6 fruit fly cellular contexts compared by ENCODE assay signal in genomic region chr3R:21520183-21520582, dm6.
TF ChIP-seq lines count a peak whose summit lies in the region.

No protein-coding gene starts in this region.

- peak; percentile 88 to 97 for TF ChIP-seq CTCF in S2 (optimal IDR thresholded peaks at IDR 0.05; lab: Kevin White, UChicago)
- peak; percentile 99 for TF ChIP-seq CTCF in whole organism, embryonic (GFP tag; optimal IDR thresholded peaks at IDR 0.05; lab: Kevin White, UChicago)

TF ChIP-seq in whole organism, adult, 20 proteins besides CTCF, POLR2A, EP300 and RAD21 (continues in another document):
- peak; percentile 92 for TF ChIP-seq CG5204 (GFP tag; optimal IDR thresholded peaks at IDR 0.05; lab: Kevin White, UChicago)
- peak; percentile 83 for TF ChIP-seq CG14711 (tag; optimal IDR thresholded peaks at IDR 0.05; lab: Kevin White, UChicago)
- TF ChIP-seq Crg-1 (GFP tag; optimal IDR thresholded peaks at IDR 0.05; lab: Kevin White, UChicago) = peak; percentile 96
- TF ChIP-seq CG11617 (GFP tag; optimal IDR thresholded peaks at IDR 0.05; lab: Kevin White, UChicago) = peak; percentile 87
- TF ChIP-seq cnc (optimal IDR thresholded peaks at IDR 0.05; lab: Kevin White, UChicago) = no peak
- peak; percentile 98 for TF ChIP-seq CG1620 (GFP tag; optimal IDR thresholded peaks at IDR 0.05; lab: Kevin White, UChicago)
- no peak for TF ChIP-seq kay (GFP tag; lab: Kevin White, UChicago; ENCODE audit: borderline replicate concordance)
- peak; percentile 87 for TF ChIP-seq Clk (GFP tag; optimal IDR thresholded peaks at IDR 0.05; lab: Kevin White, UChicago)
- peak; percentile 95 for TF ChIP-seq CG7101 (tag; optimal IDR thresholded peaks at IDR 0.05; lab: Kevin White, UChicago)
- peak; percentile 97 for TF ChIP-seq ovo (GFP tag; optimal IDR thresholded peaks at IDR 0.05; lab: Kevin White, UChicago)
- peak; percentile 86 for TF ChIP-seq CG12768 (GFP tag; optimal IDR thresholded peaks at IDR 0.05; lab: Kevin White, UChicago)
- peak; percentile 97 for TF ChIP-seq Hr96 (GFP tag; optimal IDR thresholded peaks at IDR 0.05; lab: Kevin White, UChicago)
- peak; percentile 89 for TF ChIP-seq Mnt (GFP tag; optimal IDR thresholded peaks at IDR 0.05; lab: Kevin White, UChicago)
- TF ChIP-seq toe (GFP tag; optimal IDR thresholded peaks at IDR 0.05; lab: Kevin White, UChicago) = peak; percentile 95
- peak; percentile 94 for TF ChIP-seq bab1 (GFP tag; optimal IDR thresholded peaks at IDR 0.05; lab: Kevin White, UChicago)
- TF ChIP-seq CG33017 (tag; optimal IDR thresholded peaks at IDR 0.05; lab: Kevin White, UChicago) = peak; percentile 75
- TF ChIP-seq pad (GFP tag; optimal IDR thresholded peaks at IDR 0.05; lab: Kevin White, UChicago) = peak; percentile 88
- peak; percentile 96 for TF ChIP-seq CG7045 (GFP tag; optimal IDR thresholded peaks at IDR 0.05; lab: Kevin White, UChicago)

TF ChIP-seq in whole organism, embryonic, 481 proteins besides CTCF, POLR2A, EP300 and RAD21 (continues in another document):
- TF ChIP-seq lola (GFP tag; optimal IDR thresholded peaks at IDR 0.05; lab: Kevin White, UChicago) = peak in 1 of 3 experiments; percentile 90
- TF ChIP-seq NfI (GFP tag; optimal IDR thresholded peaks at IDR 0.05; lab: Kevin White, UChicago) = peak; percentile 100
- peak; percentile 96 for TF ChIP-seq Antp (GFP tag; optimal IDR thresholded peaks at IDR 0.05; lab: Kevin White, UChicago)
- TF ChIP-seq CG14014 (GFP tag; IDR thresholded peaks at IDR 0.05; lab: Robert Waterston, UW) = peak; percentile 98
- TF ChIP-seq Sox102F (GFP tag; optimal IDR thresholded peaks at IDR 0.05; lab: Kevin White, UChicago) = peak; percentile 99
- TF ChIP-seq cas (GFP tag; IDR thresholded peaks at IDR 0.05; lab: Robert Waterston, UW) = peak; percentile 94
- peak; percentile 99 for TF ChIP-seq CG17328 (GFP tag; IDR thresholded peaks at IDR 0.05; lab: Robert Waterston, UW)
- peak; percentile 89 for TF ChIP-seq trem (tag; optimal IDR thresholded peaks at IDR 0.05; lab: Kevin White, UChicago)
- TF ChIP-seq Ada2b (GFP tag; IDR thresholded peaks at IDR 0.05; lab: Robert Waterston, UW) = peak; percentile 95
- peak; percentile 99 for TF ChIP-seq Fer3 (tag; optimal IDR thresholded peaks at IDR 0.05; lab: Kevin White, UChicago)
- TF ChIP-seq CG4404 (GFP tag; IDR thresholded peaks at IDR 0.05; lab: Robert Waterston, UW) = peak; percentile 91
- peak; percentile 29; the same call in 1 of the 3 replicates for TF ChIP-seq Opbp (GFP tag; IDR thresholded peaks at IDR 0.05; lab: Robert Waterston, UW; ENCODE audit: partially characterized antibody)
- no peak for TF ChIP-seq br (optimal IDR thresholded peaks at IDR 0.05; lab: Kevin White, UChicago)
- TF ChIP-seq CG1647 (GFP tag; optimal IDR thresholded peaks at IDR 0.05; lab: Kevin White, UChicago) = peak; percentile 98
- peak; percentile 99 for TF ChIP-seq sens (GFP tag; lab: Kevin White, UChicago)
- peak; percentile 95 for TF ChIP-seq CG10462 (GFP tag; optimal IDR thresholded peaks at IDR 0.05; lab: Kevin White, UChicago)
- no peak for TF ChIP-seq zen2 (GFP tag; IDR thresholded peaks at IDR 0.05; lab: Robert Waterston, UW; ENCODE audit: partially characterized antibody)
- peak; percentile 99 for TF ChIP-seq CG18619 (GFP tag; optimal IDR thresholded peaks at IDR 0.05; lab: Kevin White, UChicago)

TF ChIP-seq in whole organism, prepupa, 60 proteins besides CTCF, POLR2A, EP300 and RAD21 (continues in another document):
- peak; percentile 48 for TF ChIP-seq Lpt (GFP tag; optimal IDR thresholded peaks at IDR 0.05; lab: Kevin White, UChicago)
- peak; percentile 84 for TF ChIP-seq CG8632 (GFP tag; optimal IDR thresholded peaks at IDR 0.05; lab: Kevin White, UChicago)
- TF ChIP-seq CG11294 (GFP tag; IDR thresholded peaks at IDR 0.05; lab: Robert Waterston, UW) = peak; percentile 78
- TF ChIP-seq CG4318 (GFP tag; optimal IDR thresholded peaks at IDR 0.05; lab: Kevin White, UChicago) = peak; percentile 72
- peak; percentile 85 for TF ChIP-seq Sox14 (GFP tag; optimal IDR thresholded peaks at IDR 0.05; lab: Kevin White, UChicago)
- TF ChIP-seq achi (GFP tag; optimal IDR thresholded peaks at IDR 0.05; lab: Kevin White, UChicago) = peak; percentile 88
- peak; percentile 55 for TF ChIP-seq fd85E (GFP tag; optimal IDR thresholded peaks at IDR 0.05; lab: Kevin White, UChicago)
- no peak for TF ChIP-seq CG6276 (GFP tag; optimal IDR thresholded peaks at IDR 0.05; lab: Kevin White, UChicago)
- peak; percentile 95 for TF ChIP-seq Met (GFP tag; optimal IDR thresholded peaks at IDR 0.05; lab: Kevin White, UChicago)
- TF ChIP-seq CG1621 (tag; optimal IDR thresholded peaks at IDR 0.05; lab: Kevin White, UChicago) = peak; percentile 85
- TF ChIP-seq vri (GFP tag; optimal IDR thresholded peaks at IDR 0.05; lab: Kevin White, UChicago) = peak; percentile 92
- TF ChIP-seq Gug (GFP tag; IDR thresholded peaks at IDR 0.05; lab: Robert Waterston, UW) = peak; percentile 73
- TF ChIP-seq CG3919 (GFP tag; optimal IDR thresholded peaks at IDR 0.05; lab: Kevin White, UChicago) = peak; percentile 96
- peak; percentile 89 for TF ChIP-seq CG10631 (GFP tag; optimal IDR thresholded peaks at IDR 0.05; lab: Kevin White, UChicago)
- TF ChIP-seq Eip78C (GFP tag; lab: Kevin White, UChicago) = peak; percentile 97
- peak; percentile 90 for TF ChIP-seq Sox15 (GFP tag; optimal IDR thresholded peaks at IDR 0.05; lab: Kevin White, UChicago)
- peak; percentile 97 for TF ChIP-seq CG6163 (GFP tag; IDR thresholded peaks at IDR 0.05; lab: Robert Waterston, UW)
- peak in 1 of 2 experiments; percentile 98 for TF ChIP-seq salr (GFP tag; optimal IDR thresholded peaks at IDR 0.05; lab: Kevin White, UChicago)
- TF ChIP-seq CG7368 (GFP tag; optimal IDR thresholded peaks at IDR 0.05; lab: Kevin White, UChicago) = peak; percentile 94

TF ChIP-seq in whole organism, pupa, 21 proteins besides CTCF, POLR2A, EP300 and RAD21:
- 0 out of 2 replicates have a peak, but pooled peaks have one; percentile 81 for TF ChIP-seq CG32121 (GFP tag; IDR thresholded peaks at IDR 0.05; lab: Robert Waterston, UW)
- TF ChIP-seq CG15710 (tag; optimal IDR thresholded peaks at IDR 0.05; lab: Kevin White, UChicago) = peak; percentile 85
- TF ChIP-seq CG10348 (GFP tag; IDR thresholded peaks at IDR 0.05; lab: Robert Waterston, UW) = 0 out of 2 replicates have a peak, but pooled peaks have one; percentile 22
- TF ChIP-seq CG12605 (GFP tag; IDR thresholded peaks at IDR 0.05; lab: Robert Waterston, UW) = peak; percentile 54; the same call in 1 of the 2 replicates
- TF ChIP-seq CG8159 (tag; optimal IDR thresholded peaks at IDR 0.05; lab: Kevin White, UChicago) = peak; percentile 74
- peak; percentile 83; the same call in 1 of the 2 replicates for TF ChIP-seq Ets98B (GFP tag; IDR thresholded peaks at IDR 0.05; lab: Robert Waterston, UW)
- no peak for TF ChIP-seq CG17806 (tag; optimal IDR thresholded peaks at IDR 0.05; lab: Kevin White, UChicago)
- TF ChIP-seq D1 (tag; optimal IDR thresholded peaks at IDR 0.05; lab: Kevin White, UChicago) = peak; percentile 47
- TF ChIP-seq CG9948 (tag; optimal IDR thresholded peaks at IDR 0.05; lab: Kevin White, UChicago) = peak; percentile 65
- TF ChIP-seq CG14655 (GFP tag; optimal IDR thresholded peaks at IDR 0.05; lab: Kevin White, UChicago) = no peak
- peak; percentile 93 for TF ChIP-seq CG34367 (tag; optimal IDR thresholded peaks at IDR 0.05; lab: Kevin White, UChicago)
- peak; percentile 97; the same call in 2 of the 3 replicates for TF ChIP-seq CG4496 (GFP tag; IDR thresholded peaks at IDR 0.05; lab: Robert Waterston, UW)
- peak; percentile 96 for TF ChIP-seq Snoo (tag; optimal IDR thresholded peaks at IDR 0.05; lab: Kevin White, UChicago)
- peak; percentile 75 for TF ChIP-seq fd96Ca (GFP tag; IDR thresholded peaks at IDR 0.05; lab: Robert Waterston, UW)
- TF ChIP-seq rn (GFP tag; IDR thresholded peaks at IDR 0.05; lab: Robert Waterston, UW) = peak; percentile 94
- TF ChIP-seq Pif1B (GFP tag; optimal IDR thresholded peaks at IDR 0.05; lab: Kevin White, UChicago) = peak; percentile 80
- no peak for TF ChIP-seq Pif1A (GFP tag; optimal IDR thresholded peaks at IDR 0.05; lab: Kevin White, UChicago)
- TF ChIP-seq EcR (GFP tag; optimal IDR thresholded peaks at IDR 0.05; lab: Kevin White, UChicago) = no peak
- TF ChIP-seq gl (tag; optimal IDR thresholded peaks at IDR 0.05; lab: Kevin White, UChicago) = peak; percentile 75
- TF ChIP-seq CG13204 (GFP tag; optimal IDR thresholded peaks at IDR 0.05; lab: Kevin White, UChicago) = no peak

TF ChIP-seq in whole organism, wandering third instar larva, 38 proteins besides CTCF, POLR2A, EP300 and RAD21 (continues in another document):
- TF ChIP-seq h (GFP tag; optimal IDR thresholded peaks at IDR 0.05; lab: Kevin White, UChicago) = peak; percentile 96
- no peak for TF ChIP-seq N (GFP tag; optimal IDR thresholded peaks at IDR 0.05; lab: Kevin White, UChicago)
- no peak for TF ChIP-seq Vsx2 (GFP tag; optimal IDR thresholded peaks at IDR 0.05; lab: Kevin White, UChicago; ENCODE audit: partially characterized antibody)
- no peak for TF ChIP-seq usp (GFP tag; optimal IDR thresholded peaks at IDR 0.05; lab: Kevin White, UChicago)
- TF ChIP-seq Jra (GFP tag; optimal IDR thresholded peaks at IDR 0.05; lab: Kevin White, UChicago) = peak; percentile 82
- peak; percentile 19 for TF ChIP-seq woc (GFP tag; optimal IDR thresholded peaks at IDR 0.05; lab: Kevin White, UChicago)
- no peak for TF ChIP-seq pan (optimal IDR thresholded peaks at IDR 0.05; lab: Kevin White, UChicago)
- TF ChIP-seq CrebA (GFP tag; optimal IDR thresholded peaks at IDR 0.05; lab: Kevin White, UChicago; ENCODE audit: borderline replicate concordance) = no peak
- TF ChIP-seq CG32264 (GFP tag; optimal IDR thresholded peaks at IDR 0.05; lab: Kevin White, UChicago) = peak; percentile 68
- peak; percentile 63 for TF ChIP-seq Myc (optimal IDR thresholded peaks at IDR 0.05; lab: Kevin White, UChicago)
- TF ChIP-seq Abd-B (GFP tag; optimal IDR thresholded peaks at IDR 0.05; lab: Kevin White, UChicago) = no peak
- TF ChIP-seq Dif (GFP tag; optimal IDR thresholded peaks at IDR 0.05; lab: Kevin White, UChicago; ENCODE audit: partially characterized antibody) = no peak
- peak; percentile 94 for TF ChIP-seq Hnf4 (GFP tag; optimal IDR thresholded peaks at IDR 0.05; lab: Kevin White, UChicago)
- TF ChIP-seq OdsH (GFP tag; optimal IDR thresholded peaks at IDR 0.05; lab: Kevin White, UChicago) = peak; percentile 95
- peak; percentile 84 for TF ChIP-seq dsf (GFP tag; optimal IDR thresholded peaks at IDR 0.05; lab: Kevin White, UChicago; ENCODE audit: borderline replicate concordance)
- TF ChIP-seq lola (GFP tag; optimal IDR thresholded peaks at IDR 0.05; lab: Kevin White, UChicago) = no peak
- peak; percentile 88 for TF ChIP-seq Sp1 (GFP tag; optimal IDR thresholded peaks at IDR 0.05; lab: Kevin White, UChicago)
- TF ChIP-seq Hr83 (GFP tag; optimal IDR thresholded peaks at IDR 0.05; lab: Kevin White, UChicago; ENCODE audit: poor library complexity, severe bottlenecking) = peak; percentile 99
- peak; percentile 91 for TF ChIP-seq brk (GFP tag; optimal IDR thresholded peaks at IDR 0.05; lab: Kevin White, UChicago)
- peak; percentile 99 for TF ChIP-seq rgr (GFP tag; optimal IDR thresholded peaks at IDR 0.05; lab: Kevin White, UChicago)
- peak; percentile 98 for TF ChIP-seq CG9705 (GFP tag; optimal IDR thresholded peaks at IDR 0.05; lab: Kevin White, UChicago)
- TF ChIP-seq jim (GFP tag; optimal IDR thresholded peaks at IDR 0.05; lab: Kevin White, UChicago) = no peak
